Worm (Caenorhabditis elegans): ENCODE data around the gene R12C12.10.
"Not testable (repeated sequence)": the region's sequence is repeated elsewhere in the genome, so short reads cannot be mapped to it uniquely, and the experiment has no call there.

DNA sequence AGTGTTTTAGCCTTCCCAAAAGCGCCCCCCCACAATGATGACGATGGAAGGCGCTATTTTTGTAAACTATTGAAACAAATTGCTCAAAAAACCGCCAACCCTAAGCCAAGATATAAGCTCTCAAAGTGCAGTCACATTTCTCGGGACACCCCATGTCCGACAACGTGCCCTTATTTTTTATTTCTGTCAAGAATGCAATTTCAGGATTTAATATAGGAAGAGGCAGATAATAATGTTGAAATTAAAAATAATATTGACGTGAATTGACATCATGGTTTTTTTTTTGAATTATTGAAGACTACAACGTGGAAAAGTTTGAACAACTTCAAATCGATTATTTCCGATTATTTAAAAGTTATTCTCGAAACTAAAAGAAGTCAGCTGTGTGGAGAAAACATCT is 29.0 kb downstream of the R12C12.10 start, which contains the start of gene ZK84.2:
- TF ChIP-seq ceh-36 (tag; optimal IDR thresholded peaks at IDR 0.05); flt-1 (GFP tag; IDR thresholded peaks at IDR 0.05); aly-1 (tag; optimal IDR thresholded peaks at IDR 0.05); tbx-37 (GFP tag; conservative IDR thresholded peaks at IDR 0.05); ama-1 (optimal IDR thresholded peaks at IDR 0.05); hmg-4 (GFP tag; optimal IDR thresholded peaks at IDR 0.05); B0310.2 (tag; optimal IDR thresholded peaks at IDR 0.05); scrt-1 (GFP tag; IDR thresholded peaks at IDR 0.05); hmbx-1 (tag; optimal IDR thresholded peaks at IDR 0.05): not testable (repeated sequence)

Data from whole organism, early embryonic.